Worm (Caenorhabditis elegans) whole organism, young adult: ENCODE results near the gene C46E10.8.
A peak's percentile ranks its signal among the peaks of the same experiment; 100 is the strongest.

Experiments used
- B0035.1 ChIP-seq: sonication (generic microtip); optimal IDR thresholded peaks from 2 replicates; lab custom pipeline; 2016; ENCODE audit warnings: missing genetic modification characterization, mild to moderate bottlenecking, missing compliant biosample characterization, missing genotype, missing genetic modification reagents
- F23B12.7 ChIP-seq: sonication (generic microtip); optimal IDR thresholded peaks from 2 replicates; lab custom pipeline; 2017; ENCODE audit warnings: missing genetic modification characterization, mild to moderate bottlenecking, missing compliant biosample characterization, antibody characterized with exemption, moderate library complexity; ENCODE audit not compliant: insufficient read depth
- F33H1.4 ChIP-seq: fragments of 200-800 bp; sonication (Bioruptor generic); IDR thresholded peaks from 2 replicates; pipeline ENCODE4 v1.3.6; 2022; ENCODE audit warnings: missing genetic modification reagents, missing genetic modification characterization, missing compliant biosample characterization
- F37B4.10 ChIP-seq: fragments of 200-800 bp; sonication (Bioruptor generic); IDR thresholded peaks from 2 replicates; pipeline ENCODE4 v1.3.6; 2022; ENCODE audit warnings: missing genetic modification characterization, missing compliant biosample characterization
- F49E8.2 ChIP-seq: sonication (generic microtip); optimal IDR thresholded peaks from 3 replicates; lab custom pipeline; 2017; ENCODE audit warnings: missing genetic modification characterization, mild to moderate bottlenecking, missing compliant biosample characterization, antibody characterized with exemption, moderate library complexity; ENCODE audit not compliant: insufficient read depth
- F55B11.4 ChIP-seq: sonication (generic microtip); optimal IDR thresholded peaks from 2 replicates; lab custom pipeline; 2016; ENCODE audit warnings: missing compliant biosample characterization, missing genetic modification characterization, borderline replicate concordance; ENCODE audit not compliant: insufficient read depth
- K11D2.4 ChIP-seq: fragments of 200-800 bp; sonication (Bioruptor generic); IDR thresholded peaks from 2 replicates; pipeline ENCODE4 v1.3.6; 2022; ENCODE audit warnings: missing genetic modification reagents, missing genetic modification characterization, missing compliant biosample characterization
- K12H6.12 ChIP-seq: fragments of 200-800 bp; sonication (Bioruptor generic); optimal IDR thresholded peaks from 2 replicates; lab custom pipeline; 2018; ENCODE audit warnings: mild to moderate bottlenecking, missing genetic modification characterization, missing compliant biosample characterization
- Y53F4B.3 ChIP-seq: fragments of 200-800 bp; sonication (Bioruptor generic); IDR thresholded peaks from 2 replicates; pipeline ENCODE4 v1.3.6; 2022; ENCODE audit warnings: missing genetic modification reagents, missing genetic modification characterization, missing compliant biosample characterization
- Y56A3A.18 ChIP-seq: fragments of 200-800 bp; sonication (Bioruptor generic); IDR thresholded peaks from 2 replicates; pipeline ENCODE4 v1.3.6; 2022; ENCODE audit warnings: missing genetic modification reagents, missing genetic modification characterization, missing compliant biosample characterization
- Y67H2A.10 ChIP-seq: fragments of 200-800 bp; sonication (Bioruptor generic); conservative IDR thresholded peaks from 2 replicates; pipeline ENCODE4 v1.3.6; 2022; ENCODE audit warnings: missing genetic modification reagents, missing genetic modification characterization, missing compliant biosample characterization
- ZK185.1 ChIP-seq: sonication (generic microtip); optimal IDR thresholded peaks from 2 replicates; lab custom pipeline; 2016; ENCODE audit warnings: mild to moderate bottlenecking, missing genetic modification characterization, missing compliant biosample characterization; ENCODE audit not compliant: poor library complexity, severe bottlenecking
- ama-1 ChIP-seq, 3 experiments: fragments of 150-350 bp in 1 of 3; sonication (generic microtip) in 2 of 3; optimal IDR thresholded peaks; 2 replicates each; lab custom pipeline; 2014 to 2018; ENCODE audit warnings: missing biosample characterization in 2 of 3, missing genetic modification characterization in 2 of 3, missing genetic modification reagents in 2 of 3
- athp-1 ChIP-seq: sonication (generic microtip); optimal IDR thresholded peaks from 2 replicates; lab custom pipeline; 2017; ENCODE audit warnings: mild to moderate bottlenecking, missing genetic modification characterization, missing compliant biosample characterization
- attf-3 ChIP-seq: fragments of 200-800 bp; sonication (Bioruptor generic); conservative IDR thresholded peaks from 2 replicates; pipeline ENCODE4 v1.3.6; 2022; ENCODE audit warnings: missing genetic modification reagents, missing genetic modification characterization, missing compliant biosample characterization
- attf-5 ChIP-seq: fragments of 200-800 bp; sonication (Bioruptor generic); optimal IDR thresholded peaks from 2 replicates; lab custom pipeline; 2018; ENCODE audit warnings: mild to moderate bottlenecking, missing genetic modification characterization, missing compliant biosample characterization
- ceh-27 ChIP-seq: fragments of 200-800 bp; sonication (Bioruptor generic); optimal IDR thresholded peaks from 2 replicates; lab custom pipeline; 2018; ENCODE audit warnings: mild to moderate bottlenecking, missing genetic modification characterization, moderate library complexity, missing compliant biosample characterization
- dpl-1 ChIP-seq: fragments of 150-350 bp; optimal IDR thresholded peaks from 2 replicates; lab custom pipeline; 2014; ENCODE audit warnings: missing biosample characterization, missing genetic modification reagents, missing genetic modification characterization
- efl-1 ChIP-seq: fragments of 150-350 bp; optimal IDR thresholded peaks from 2 replicates; lab custom pipeline; 2014; ENCODE audit warnings: missing biosample characterization, missing genetic modification reagents, missing genetic modification characterization
- egl-18 ChIP-seq: fragments of 200-800 bp; sonication (Bioruptor generic); IDR thresholded peaks from 2 replicates; pipeline ENCODE4 v1.3.6; 2022; ENCODE audit warnings: missing genetic modification reagents, missing genetic modification characterization, missing compliant biosample characterization
- ekl-4 ChIP-seq: fragments of 200-800 bp; sonication (Bioruptor generic); IDR thresholded peaks from 2 replicates; pipeline ENCODE4 v1.3.6; 2022; ENCODE audit warnings: missing genetic modification reagents, missing genetic modification characterization, missing compliant biosample characterization
- fkh-3 ChIP-seq: sonication (generic microtip); optimal IDR thresholded peaks from 2 replicates; lab custom pipeline; 2016; ENCODE audit warnings: mild to moderate bottlenecking, missing genetic modification characterization, missing compliant biosample characterization
- let-526 ChIP-seq: fragments of 200-800 bp; sonication (Bioruptor generic); IDR thresholded peaks from 2 replicates; pipeline ENCODE4 v1.3.6; 2022; ENCODE audit warnings: missing genetic modification reagents, missing genetic modification characterization, missing compliant biosample characterization
- let-607 ChIP-seq, 2 experiments: fragments of 200-800 bp in 1 of 2; sonication (Bioruptor generic) in 1 of 2; sonication (generic microtip) in 1 of 2; optimal IDR thresholded peaks; 2 replicates each; lab custom pipeline; 2016 to 2018; ENCODE audit warnings: mild to moderate bottlenecking in 2 of 2, missing compliant biosample characterization in 2 of 2, missing genetic modification characterization in 2 of 2, moderate library complexity in 2 of 2, missing genotype in 1 of 2
- lin-26 ChIP-seq: fragments of 200-800 bp; sonication (Bioruptor generic); IDR thresholded peaks from 2 replicates; pipeline ENCODE4 v1.3.6; 2022; ENCODE audit warnings: missing genetic modification reagents, missing genetic modification characterization, missing compliant biosample characterization
- lin-40 ChIP-seq: sonication (generic microtip); optimal IDR thresholded peaks from 2 replicates; lab custom pipeline; 2016; ENCODE audit warnings: missing genetic modification characterization, mild to moderate bottlenecking, missing compliant biosample characterization, missing genotype, missing genetic modification reagents
- lir-1 ChIP-seq: fragments of 200-800 bp; sonication (Bioruptor generic); conservative IDR thresholded peaks from 2 replicates; pipeline ENCODE4 v1.3.6; 2022; ENCODE audit warnings: missing genetic modification reagents, missing genetic modification characterization, missing compliant biosample characterization
- madf-3 ChIP-seq: fragments of 200-800 bp; sonication (Bioruptor generic); IDR thresholded peaks from 2 replicates; pipeline ENCODE4 v1.3.6; 2022; ENCODE audit warnings: missing genetic modification reagents, missing genetic modification characterization, missing compliant biosample characterization
- mcd-1 ChIP-seq: fragments of 200-800 bp; sonication (Bioruptor generic); IDR thresholded peaks from 2 replicates; pipeline ENCODE4 v1.3.6; 2022; ENCODE audit warnings: missing genetic modification reagents, missing genetic modification characterization, missing compliant biosample characterization
- mel-28 ChIP-seq: sonication (generic microtip); optimal IDR thresholded peaks from 2 replicates; lab custom pipeline; 2016; ENCODE audit warnings: borderline replicate concordance, mild to moderate bottlenecking, missing genetic modification characterization, missing compliant biosample characterization
- mxl-1 ChIP-seq: sonication (generic microtip); optimal IDR thresholded peaks from 2 replicates; lab custom pipeline; 2016; ENCODE audit warnings: missing genetic modification characterization, missing compliant biosample characterization
- nfya-2 ChIP-seq: fragments of 200-800 bp; sonication (Bioruptor generic); IDR thresholded peaks from 2 replicates; pipeline ENCODE4 v1.3.6; 2022; ENCODE audit warnings: missing genetic modification reagents, missing genetic modification characterization, missing compliant biosample characterization
- nfyb-1 ChIP-seq: fragments of 200-800 bp; sonication (Bioruptor generic); IDR thresholded peaks from 2 replicates; pipeline ENCODE4 v1.3.6; 2022; ENCODE audit warnings: missing genetic modification reagents, missing genetic modification characterization, missing compliant biosample characterization
- nhr-80 ChIP-seq: sonication (generic microtip); optimal IDR thresholded peaks from 2 replicates; lab custom pipeline; 2016; ENCODE audit warnings: missing genetic modification characterization, missing compliant biosample characterization
- pbrm-1 ChIP-seq: fragments of 200-800 bp; sonication (Bioruptor generic); IDR thresholded peaks from 2 replicates; pipeline ENCODE4 v1.3.6; 2022; ENCODE audit warnings: missing genetic modification reagents, missing genetic modification characterization, missing compliant biosample characterization
- rpc-1 ChIP-seq, 2 experiments: fragments of 150-350 bp in 1 of 2; sonication (generic microtip) in 1 of 2; optimal IDR thresholded peaks; 2 replicates each; lab custom pipeline; 2014 to 2018; ENCODE audit warnings: missing biosample characterization in 1 of 2, missing genetic modification characterization in 1 of 2, missing genetic modification reagents in 1 of 2, missing genotype in 1 of 2
- sea-2 ChIP-seq: fragments of 200-800 bp; sonication (Bioruptor generic); IDR thresholded peaks from 2 replicates; pipeline ENCODE4 v1.3.6; 2022; ENCODE audit warnings: missing genetic modification characterization, missing compliant biosample characterization
- snpc-1.1 ChIP-seq: sonication (generic microtip); optimal IDR thresholded peaks from 2 replicates; lab custom pipeline; 2017; ENCODE audit warnings: missing genetic modification characterization, mild to moderate bottlenecking, missing compliant biosample characterization, antibody characterized with exemption, moderate library complexity, missing genotype, missing genetic modification reagents; ENCODE audit not compliant: insufficient read depth
- somi-1 ChIP-seq: fragments of 200-800 bp; sonication (Bioruptor generic); optimal IDR thresholded peaks from 2 replicates; lab custom pipeline; 2018; ENCODE audit warnings: mild to moderate bottlenecking, missing genetic modification characterization, missing compliant biosample characterization
- tbp1 ChIP-seq: fragments of 200-800 bp; sonication (Bioruptor generic); optimal IDR thresholded peaks from 2 replicates; lab custom pipeline; 2018; ENCODE audit warnings: mild to moderate bottlenecking, missing genetic modification characterization, missing compliant biosample characterization
- tbx-9 ChIP-seq: sonication (generic microtip); optimal IDR thresholded peaks from 2 replicates; lab custom pipeline; 2016; ENCODE audit warnings: borderline replicate concordance, missing genetic modification characterization, inconsistent platforms, missing compliant biosample characterization
- unc-62 ChIP-seq: fragments of 150-350 bp; optimal IDR thresholded peaks from 2 replicates; lab custom pipeline; 2014; ENCODE audit warnings: missing biosample characterization, missing genetic modification reagents, missing genetic modification characterization
- xnd-1 ChIP-seq: sonication (generic microtip); optimal IDR thresholded peaks from 2 replicates; lab custom pipeline; 2016; ENCODE audit warnings: missing genotype, missing genetic modification reagents, missing genetic modification characterization, missing compliant biosample characterization
- zim-3 ChIP-seq: sonication (generic microtip); optimal IDR thresholded peaks from 2 replicates; lab custom pipeline; 2017; ENCODE audit warnings: mild to moderate bottlenecking, missing genetic modification characterization, moderate library complexity, missing compliant biosample characterization
- ztf-22 ChIP-seq: fragments of 200-800 bp; sonication (Bioruptor generic); optimal IDR thresholded peaks from 2 replicates; lab custom pipeline; 2018; ENCODE audit warnings: mild to moderate bottlenecking, missing genetic modification characterization, moderate library complexity, missing compliant biosample characterization
- ztf-25 ChIP-seq: fragments of 200-800 bp; sonication (Bioruptor generic); IDR thresholded peaks from 2 replicates; pipeline ENCODE4 v1.3.6; 2022; ENCODE audit warnings: missing genetic modification reagents, missing genetic modification characterization, missing compliant biosample characterization
- ztf-6 ChIP-seq: fragments of 200-800 bp; sonication (Bioruptor generic); IDR thresholded peaks from 2 replicates; pipeline ENCODE4 v1.3.6; 2022; ENCODE audit warnings: missing genetic modification reagents, missing genetic modification characterization, missing compliant biosample characterization

The C46E10.8 gene

DNA sequence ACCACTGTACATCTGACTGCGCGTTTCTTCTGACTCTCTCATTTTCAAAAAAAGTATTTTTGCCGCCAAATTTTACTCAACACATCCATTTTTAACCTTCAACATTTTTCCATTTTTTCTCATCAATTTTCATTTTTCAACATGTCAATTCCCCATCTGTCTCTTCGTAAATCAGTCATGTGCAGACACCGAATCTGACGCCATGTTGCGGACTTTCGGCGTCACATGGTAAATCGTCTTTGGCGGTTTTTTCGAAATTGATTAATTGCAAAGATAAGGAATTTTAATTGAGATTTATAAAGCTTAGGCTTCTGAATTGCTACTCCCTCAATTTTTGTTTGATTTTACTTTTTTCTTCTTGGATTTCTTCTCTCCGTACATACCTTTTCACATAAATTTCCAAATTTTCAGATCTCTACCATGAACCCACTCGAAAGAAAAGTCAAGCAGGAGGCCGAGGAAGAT lies 45.1 kb downstream of the C46E10.8 start, which contains the start of gene F19B10.1 (continued):
- TF ChIP-seq mxl-1 (tag; lab: Kevin White, UChicago) = no peak
- no peak for TF ChIP-seq egl-18 (GFP tag; lab: Robert Waterston, UW)
- TF ChIP-seq ztf-22 (GFP tag; lab: Kevin White, UChicago) = no peak
- TF ChIP-seq ZK185.1 (tag; lab: Kevin White, UChicago) = no peak
- peak; percentile 60 for TF ChIP-seq dpl-1 (GFP tag; lab: Kevin White, UChicago)
- no peak for TF ChIP-seq tbx-9 (tag; lab: Kevin White, UChicago)
- TF ChIP-seq Y67H2A.10 (GFP tag; lab: Robert Waterston, UW) = no peak
- TF ChIP-seq K12H6.12 (tag; lab: Kevin White, UChicago) = no peak
- TF ChIP-seq unc-62 (GFP tag; lab: Kevin White, UChicago) = no peak
- peak; percentile 66; the same call in 1 of the 2 replicates for TF ChIP-seq mcd-1 (GFP tag; lab: Robert Waterston, UW)
- TF ChIP-seq B0035.1 (tag; lab: Kevin White, UChicago) = no peak
- no peak for TF ChIP-seq attf-3 (GFP tag; lab: Robert Waterston, UW)
- no peak for TF ChIP-seq ama-1 (optimal IDR thresholded peaks at IDR 0.05; lab: Kevin White, UChicago)
- TF ChIP-seq ama-1 (GFP tag; optimal IDR thresholded peaks at IDR 0.05; lab: Kevin White, UChicago) = no peak
- peak; percentile 66 for TF ChIP-seq attf-5 (GFP tag; lab: Kevin White, UChicago)
- no peak for TF ChIP-seq xnd-1
- TF ChIP-seq ztf-6 (GFP tag; lab: Robert Waterston, UW) = no peak
- no peak for TF ChIP-seq F55B11.4 (tag; lab: Kevin White, UChicago)
- TF ChIP-seq pbrm-1 (GFP tag; lab: Robert Waterston, UW) = no peak; the same call in 1 of the 2 replicates
- TF ChIP-seq tbp1 = peak; percentile 37
- TF ChIP-seq nfyb-1 (GFP tag; lab: Robert Waterston, UW) = peak; percentile 71; the same call in 1 of the 2 replicates
- TF ChIP-seq mel-28 (tag; lab: Kevin White, UChicago) = no peak
- TF ChIP-seq F33H1.4 (GFP tag; lab: Robert Waterston, UW) = no peak
- no peak for TF ChIP-seq let-607 (tag; optimal IDR thresholded peaks at IDR 0.05; lab: Kevin White, UChicago)
- no peak for TF ChIP-seq zim-3 (tag; lab: Kevin White, UChicago)
- TF ChIP-seq snpc-1.1 (tag; lab: Kevin White, UChicago) = no peak
- peak; percentile 61 for TF ChIP-seq nhr-80 (tag; lab: Kevin White, UChicago)
- TF ChIP-seq lir-1 (GFP tag; lab: Robert Waterston, UW) = no peak
- TF ChIP-seq madf-3 (GFP tag; lab: Robert Waterston, UW) = no peak
- TF ChIP-seq athp-1 (tag; lab: Kevin White, UChicago) = no peak
- no peak for TF ChIP-seq let-526 (GFP tag; lab: Robert Waterston, UW)
- no peak for TF ChIP-seq Y53F4B.3 (GFP tag; lab: Robert Waterston, UW)
- no peak for TF ChIP-seq rpc-1 (optimal IDR thresholded peaks at IDR 0.05; lab: Kevin White, UChicago)
- TF ChIP-seq rpc-1 (tag; optimal IDR thresholded peaks at IDR 0.05; lab: Kevin White, UChicago) = no peak
- no peak for TF ChIP-seq Y56A3A.18 (GFP tag; lab: Robert Waterston, UW)
- TF ChIP-seq F37B4.10 (GFP tag; lab: Robert Waterston, UW) = no peak
- TF ChIP-seq fkh-3 (tag; lab: Kevin White, UChicago) = no peak
- no peak for TF ChIP-seq somi-1 (GFP tag; lab: Kevin White, UChicago)
- TF ChIP-seq nfya-2 (GFP tag; lab: Robert Waterston, UW) = no peak
- TF ChIP-seq ceh-27 (GFP tag; lab: Kevin White, UChicago) = no peak
- peak; percentile 18 for TF ChIP-seq F23B12.7
- TF ChIP-seq ekl-4 (GFP tag; lab: Robert Waterston, UW) = no peak
- TF ChIP-seq lin-26 = no peak
- TF ChIP-seq K11D2.4 (GFP tag; lab: Robert Waterston, UW) = no peak
- peak; percentile 33 for TF ChIP-seq efl-1
- TF ChIP-seq lin-40 (tag; lab: Kevin White, UChicago) = no peak
- TF ChIP-seq sea-2 (GFP tag; lab: Robert Waterston, UW) = no peak
- no peak for TF ChIP-seq ztf-25 (GFP tag; lab: Robert Waterston, UW)
- no peak for TF ChIP-seq F49E8.2 (tag; lab: Kevin White, UChicago)
